Fruit fly (Drosophila melanogaster): ENCODE data around the gene HipHop.

HipHop gene

dm6 chr3L:18832708-18833107 is 11.7 kb downstream of the HipHop start:
- TF ChIP-seq brk (GFP tag; optimal IDR thresholded peaks at IDR 0.05) (no peak), psq (GFP tag; optimal IDR thresholded peaks at IDR 0.05) (no peak), jim (GFP tag; optimal IDR thresholded peaks at IDR 0.05) (no peak), Hr78 (GFP tag; optimal IDR thresholded peaks at IDR 0.05) (no peak), sv (GFP tag; optimal IDR thresholded peaks at IDR 0.05) (no peak), sage (GFP tag; optimal IDR thresholded peaks at IDR 0.05) (no peak), Vsx2 (GFP tag; optimal IDR thresholded peaks at IDR 0.05; ENCODE audit: partially characterized antibody) (no peak), foxo (GFP tag; optimal IDR thresholded peaks at IDR 0.05) (no peak), Sp1 (GFP tag; optimal IDR thresholded peaks at IDR 0.05) (no peak), dsf (GFP tag; optimal IDR thresholded peaks at IDR 0.05; ENCODE audit: borderline replicate concordance) (no peak)

- TF ChIP-seq br (GFP tag; optimal IDR thresholded peaks at IDR 0.05) (peak; percentile 30), h (GFP tag; optimal IDR thresholded peaks at IDR 0.05) (peak; percentile 24), tai (GFP tag; optimal IDR thresholded peaks at IDR 0.05) (peak; percentile 62), dsf (GFP tag; optimal IDR thresholded peaks at IDR 0.05; ENCODE audit: borderline replicate concordance) (no peak), Hnf4 (GFP tag; optimal IDR thresholded peaks at IDR 0.05) (no peak), N (GFP tag; optimal IDR thresholded peaks at IDR 0.05) (no peak), Jra (GFP tag; optimal IDR thresholded peaks at IDR 0.05) (no peak), Abd-B (GFP tag; optimal IDR thresholded peaks at IDR 0.05) (no peak), Dfd (GFP tag; optimal IDR thresholded peaks at IDR 0.05) (no peak), fru (GFP tag; optimal IDR thresholded peaks at IDR 0.05) (no peak), Rel (GFP tag; optimal IDR thresholded peaks at IDR 0.05) (no peak), Rel (tag; optimal IDR thresholded peaks at IDR 0.05) (no peak), rgr (GFP tag; optimal IDR thresholded peaks at IDR 0.05) (peak; percentile 1), Hr78 (GFP tag; optimal IDR thresholded peaks at IDR 0.05) (no peak), OdsH (GFP tag; optimal IDR thresholded peaks at IDR 0.05) (peak; percentile 25), sv (GFP tag; optimal IDR thresholded peaks at IDR 0.05) (no peak), sage (GFP tag; optimal IDR thresholded peaks at IDR 0.05) (peak; percentile 30), ey (GFP tag; optimal IDR thresholded peaks at IDR 0.05) (no peak), Hr83 (GFP tag; optimal IDR thresholded peaks at IDR 0.05; ENCODE audit: poor library complexity, severe bottlenecking) (peak; percentile 42), GATAd (GFP tag; optimal IDR thresholded peaks at IDR 0.05) (no peak), psq (GFP tag; optimal IDR thresholded peaks at IDR 0.05) (no peak), Vsx2 (GFP tag; optimal IDR thresholded peaks at IDR 0.05; ENCODE audit: partially characterized antibody) (peak; percentile 64), CG9705 (GFP tag; optimal IDR thresholded peaks at IDR 0.05) (no peak)
Observed at dm6 chr3L:18833234-18833633, 12.3 kb downstream of the HipHop start.

- TF ChIP-seq woc (GFP tag; optimal IDR thresholded peaks at IDR 0.05) (no peak), Hr83 (GFP tag; optimal IDR thresholded peaks at IDR 0.05; ENCODE audit: poor library complexity, severe bottlenecking) (no peak), lola (GFP tag; optimal IDR thresholded peaks at IDR 0.05) (no peak), Hr78 (GFP tag; optimal IDR thresholded peaks at IDR 0.05) (no peak), OdsH (GFP tag; optimal IDR thresholded peaks at IDR 0.05) (no peak), Abd-B (GFP tag; optimal IDR thresholded peaks at IDR 0.05) (no peak), fru (GFP tag; optimal IDR thresholded peaks at IDR 0.05) (no peak), ey (GFP tag; optimal IDR thresholded peaks at IDR 0.05) (no peak), HLH106 (tag; optimal IDR thresholded peaks at IDR 0.05) (no peak), dl (GFP tag; optimal IDR thresholded peaks at IDR 0.05; ENCODE audit: insufficient read depth in 1 of 2, partially characterized antibody in 2 of 2) (no peak), Dif (GFP tag; optimal IDR thresholded peaks at IDR 0.05; ENCODE audit: partially characterized antibody) (no peak)
Observed at dm6 chr3L:18834924-18835323, 14.0 kb downstream of the HipHop start.

- TF ChIP-seq Vsx2 (GFP tag; optimal IDR thresholded peaks at IDR 0.05; ENCODE audit: partially characterized antibody): no peak
- TF ChIP-seq Jra (GFP tag; optimal IDR thresholded peaks at IDR 0.05): no peak
- no peak for TF ChIP-seq sv (GFP tag; optimal IDR thresholded peaks at IDR 0.05)
- no peak for TF ChIP-seq fru (GFP tag; optimal IDR thresholded peaks at IDR 0.05)
- no peak for TF ChIP-seq lola (GFP tag; optimal IDR thresholded peaks at IDR 0.05)
- TF ChIP-seq Hnf4 (GFP tag; optimal IDR thresholded peaks at IDR 0.05): no peak
Observed at dm6 chr3L:18836658-18837057, 15.7 kb downstream of the HipHop start.

Measured in whole organism, wandering third instar larva.